Worm (Caenorhabditis elegans): Measurements from ENCODE around the gene F43D2.7.

- TF ChIP-seq dao-5 (tag; optimal IDR thresholded peaks at IDR 0.05) (no peak), W03F9.2 (tag; optimal IDR thresholded peaks at IDR 0.05) (no peak)
Measured at ce11 chrV:14682870-14683269, 42.9 kb upstream of the F43D2.7 start.

All from whole organism, L4/young adult.